Fruit fly (Drosophila melanogaster) whole organism, embryonic: ENCODE results near the gene CheB38b.

ENCODE experiments used
- Aef1 ChIP-seq: fragments of 200-800 bp; sonication (Bioruptor generic); IDR thresholded peaks from 3 replicates; pipeline ENCODE4 v1.3.6; 2022; ENCODE audit warnings: missing biosample characterization, missing genetic modification characterization
- Asciz ChIP-seq: fragments of 200-800 bp; sonication (Bioruptor generic); optimal IDR thresholded peaks from 2 replicates; lab custom pipeline; 2017; ENCODE audit warnings: missing biosample characterization, mild to moderate bottlenecking, missing genetic modification characterization, missing genetic modification reagents
- BEAF-32 ChIP-seq: fragments of 200-800 bp; sonication (Bioruptor generic); optimal IDR thresholded peaks from 3 replicates; lab custom pipeline; 2017; ENCODE audit warnings: missing biosample characterization, missing genetic modification characterization, mild to moderate bottlenecking, moderate library complexity, missing genetic modification reagents
- CG11247 ChIP-seq: fragments of 200-800 bp; sonication (Bioruptor generic); IDR thresholded peaks from 2 replicates; pipeline ENCODE4 v1.3.6; 2022; ENCODE audit warnings: missing biosample characterization, missing genetic modification characterization
- CG11695 ChIP-seq: fragments of 200-800 bp; sonication (Bioruptor generic); IDR thresholded peaks from 3 replicates; pipeline ENCODE4 v1.3.6; 2022; ENCODE audit warnings: missing biosample characterization, missing genetic modification characterization
- CG11723 ChIP-seq: fragments of 200-800 bp; sonication (Bioruptor generic); optimal IDR thresholded peaks from 2 replicates; lab custom pipeline; 2017; ENCODE audit warnings: missing biosample characterization, mild to moderate bottlenecking, missing genetic modification characterization
- CG12659 ChIP-seq: fragments of 200-800 bp; sonication (Bioruptor generic); optimal IDR thresholded peaks from 3 replicates; lab custom pipeline; 2017; ENCODE audit warnings: mild to moderate bottlenecking, missing biosample characterization, missing genetic modification reagents, missing genetic modification characterization
- CG13775 ChIP-seq: fragments of 200-800 bp; sonication (Bioruptor generic); optimal IDR thresholded peaks from 3 replicates; lab custom pipeline; 2017; ENCODE audit warnings: missing biosample characterization, mild to moderate bottlenecking, missing genetic modification characterization
- CG15514 ChIP-seq: fragments of 200-800 bp; sonication (Bioruptor generic); optimal IDR thresholded peaks from 3 replicates; lab custom pipeline; 2017; ENCODE audit warnings: missing biosample characterization, missing genetic modification characterization, mild to moderate bottlenecking, moderate library complexity, missing genetic modification reagents
- CG16779 ChIP-seq: fragments of 200-800 bp; sonication (Bioruptor generic); IDR thresholded peaks from 2 replicates; pipeline ENCODE4 v1.3.6; 2022; ENCODE audit warnings: missing biosample characterization, missing genetic modification characterization
- CG17328 ChIP-seq: fragments of 200-800 bp; sonication (Bioruptor generic); IDR thresholded peaks from 2 replicates; pipeline ENCODE4 v1.3.6; 2022; ENCODE audit warnings: missing biosample characterization, missing genetic modification characterization
- CG18476 ChIP-seq: fragments of 200-800 bp; sonication (Bioruptor generic); optimal IDR thresholded peaks from 2 replicates; lab custom pipeline; 2016; ENCODE audit warnings: missing biosample characterization, mild to moderate bottlenecking, missing genetic modification characterization
- CG2129 ChIP-seq: fragments of 200-800 bp; sonication (Bioruptor generic); IDR thresholded peaks from 2 replicates; pipeline ENCODE4 v1.3.6; 2022; ENCODE audit warnings: missing biosample characterization, missing genetic modification characterization; ENCODE audit not compliant: partially characterized antibody
- CG31224 ChIP-seq: fragments of 200-800 bp; sonication (Bioruptor generic); IDR thresholded peaks from 2 replicates; pipeline ENCODE4 v1.3.6; 2022; ENCODE audit warnings: missing biosample characterization, missing genetic modification characterization
- CG34422 ChIP-seq: fragments of 200-800 bp; sonication (Bioruptor generic); IDR thresholded peaks from 3 replicates; pipeline ENCODE4 v1.3.6; 2022; ENCODE audit warnings: missing biosample characterization, missing genetic modification characterization
- CG3838 ChIP-seq: fragments of 200-800 bp; sonication (Bioruptor generic); optimal IDR thresholded peaks from 3 replicates; lab custom pipeline; 2016; ENCODE audit warnings: missing biosample characterization, missing genetic modification characterization
- CG5953 ChIP-seq: fragments of 200-800 bp; sonication (Bioruptor generic); IDR thresholded peaks from 2 replicates; pipeline ENCODE4 v1.3.6; 2022; ENCODE audit warnings: missing biosample characterization, missing genetic modification characterization
- CG6654 ChIP-seq: fragments of 200-800 bp; sonication (Bioruptor generic); optimal IDR thresholded peaks from 2 replicates; lab custom pipeline; 2017; ENCODE audit warnings: missing biosample characterization, mild to moderate bottlenecking, missing genetic modification characterization
- CG6813 ChIP-seq: fragments of 200-800 bp; sonication (Bioruptor generic); optimal IDR thresholded peaks from 2 replicates; lab custom pipeline; 2017; ENCODE audit warnings: missing biosample characterization, missing genetic modification characterization, mild to moderate bottlenecking, moderate library complexity, missing genetic modification reagents
- CG7987 ChIP-seq: fragments of 200-800 bp; sonication (Bioruptor generic); optimal IDR thresholded peaks from 2 replicates; lab custom pipeline; 2018; ENCODE audit warnings: missing biosample characterization, mild to moderate bottlenecking, missing genetic modification characterization, moderate library complexity
- CG8478 ChIP-seq: fragments of >200 bp; optimal IDR thresholded peaks from 2 replicates; lab custom pipeline; 2018
- Dip3 ChIP-seq: fragments of 200-800 bp; sonication (Bioruptor generic); optimal IDR thresholded peaks from 3 replicates; lab custom pipeline; 2016; ENCODE audit warnings: missing biosample characterization, missing genetic modification characterization
- Dp ChIP-seq: fragments of 200-800 bp; sonication (Bioruptor generic); optimal IDR thresholded peaks from 2 replicates; lab custom pipeline; 2018; ENCODE audit warnings: missing biosample characterization, mild to moderate bottlenecking, missing genetic modification characterization, moderate library complexity
- Ets65A ChIP-seq: fragments of 200-800 bp; sonication (Bioruptor generic); peaks from one replicate; lab custom pipeline; 2016; ENCODE audit warnings: missing biosample characterization, missing genetic modification characterization
- Hr39 ChIP-seq: fragments of >200 bp; optimal IDR thresholded peaks from 2 replicates; lab custom pipeline; 2017
- Kr ChIP-seq: fragments of 200-800 bp; sonication (Bioruptor generic); optimal IDR thresholded peaks from 2 replicates; lab custom pipeline; 2017; ENCODE audit warnings: missing biosample characterization, mild to moderate bottlenecking, missing genetic modification characterization
- Neu2 ChIP-seq: fragments of 200-800 bp; sonication (Bioruptor generic); optimal IDR thresholded peaks from 3 replicates; lab custom pipeline; 2016; ENCODE audit warnings: missing biosample characterization, missing genetic modification characterization, borderline replicate concordance
- Side ChIP-seq: fragments of 200-800 bp; sonication (Bioruptor generic); optimal IDR thresholded peaks from 2 replicates; lab custom pipeline; 2016; ENCODE audit warnings: missing biosample characterization, missing genetic modification characterization
- Sox100B ChIP-seq: fragments of 200-800 bp; sonication (Bioruptor generic); optimal IDR thresholded peaks from 3 replicates; lab custom pipeline; 2018; ENCODE audit warnings: missing biosample characterization, mild to moderate bottlenecking, missing genetic modification characterization
- Sry-δ ChIP-seq: fragments of 200-800 bp; sonication (Bioruptor generic); optimal IDR thresholded peaks from 2 replicates; lab custom pipeline; 2016; ENCODE audit warnings: missing biosample characterization, missing genetic modification characterization
- Usf ChIP-seq: fragments of 200-800 bp; sonication (Bioruptor generic); optimal IDR thresholded peaks from 2 replicates; lab custom pipeline; 2017; ENCODE audit warnings: missing genotype, missing biosample characterization, missing genetic modification characterization
- Xrp1 ChIP-seq: fragments of 200-800 bp; sonication (Bioruptor generic); IDR thresholded peaks from 2 replicates; pipeline ENCODE4 v1.3.6; 2022; ENCODE audit warnings: missing biosample characterization, missing genetic modification characterization
- bab2 ChIP-seq: fragments of 200-800 bp; sonication (Bioruptor generic); optimal IDR thresholded peaks from 2 replicates; lab custom pipeline; 2016; ENCODE audit warnings: missing biosample characterization, missing genetic modification characterization
- btn ChIP-seq: fragments of 200-800 bp; sonication (Bioruptor generic); optimal IDR thresholded peaks from 2 replicates; lab custom pipeline; 2016; ENCODE audit warnings: missing biosample characterization, missing genetic modification characterization
- chinmo ChIP-seq: fragments of 200-800 bp; sonication (Bioruptor generic); IDR thresholded peaks from 4 replicates; pipeline ENCODE4 v1.3.6; 2022; ENCODE audit warnings: missing biosample characterization, missing genetic modification characterization; ENCODE audit not compliant: partially characterized antibody
- ci ChIP-seq: fragments of 200-800 bp; sonication (Bioruptor generic); IDR thresholded peaks from 3 replicates; pipeline ENCODE4 v1.3.6; 2022; ENCODE audit warnings: missing biosample characterization, missing genetic modification characterization
- crc ChIP-seq: fragments of 200-800 bp; sonication (Bioruptor generic); optimal IDR thresholded peaks from 2 replicates; lab custom pipeline; 2016; ENCODE audit warnings: missing biosample characterization, missing genetic modification characterization
- da ChIP-seq: fragments of 200-800 bp; sonication (Bioruptor generic); optimal IDR thresholded peaks from 2 replicates; lab custom pipeline; 2016; ENCODE audit warnings: missing biosample characterization, missing genetic modification characterization
- dmrt11E ChIP-seq: fragments of 200-800 bp; sonication (Bioruptor generic); optimal IDR thresholded peaks from 3 replicates; lab custom pipeline; 2018; ENCODE audit warnings: missing biosample characterization, mild to moderate bottlenecking, missing genetic modification characterization, moderate library complexity
- ftz-f1 ChIP-seq: fragments of 200-800 bp; sonication (Bioruptor generic); optimal IDR thresholded peaks from 2 replicates; lab custom pipeline; 2016; ENCODE audit warnings: missing biosample characterization, missing genetic modification characterization
- fu2 ChIP-seq: fragments of 200-800 bp; sonication (Bioruptor generic); optimal IDR thresholded peaks from 2 replicates; lab custom pipeline; 2016; ENCODE audit warnings: missing biosample characterization, missing genetic modification characterization
- gro ChIP-seq: fragments of 200-800 bp; sonication (Bioruptor generic); optimal IDR thresholded peaks from 2 replicates; lab custom pipeline; 2016; ENCODE audit warnings: missing biosample characterization, missing genetic modification characterization
- inv ChIP-seq: fragments of 200-800 bp; sonication (Bioruptor generic); IDR thresholded peaks from 2 replicates; pipeline ENCODE4 v1.3.6; 2022; ENCODE audit warnings: missing biosample characterization, missing genetic modification characterization; ENCODE audit not compliant: partially characterized antibody
- kah ChIP-seq: fragments of 200-800 bp; sonication (Bioruptor generic); optimal IDR thresholded peaks from 2 replicates; lab custom pipeline; 2018; ENCODE audit warnings: missing biosample characterization, mild to moderate bottlenecking, missing genetic modification characterization
- kay ChIP-seq: fragments of 200-800 bp; sonication (Bioruptor generic); optimal IDR thresholded peaks from 2 replicates; lab custom pipeline; 2016; ENCODE audit warnings: missing biosample characterization, missing genetic modification characterization
- nerfin-1 ChIP-seq: fragments of 200-800 bp; sonication (Bioruptor generic); optimal IDR thresholded peaks from 3 replicates; lab custom pipeline; 2019; ENCODE audit warnings: missing biosample characterization, mild to moderate bottlenecking, missing genetic modification characterization, moderate library complexity
- pnt ChIP-seq: fragments of 200-800 bp; sonication (Bioruptor generic); optimal IDR thresholded peaks from 3 replicates; lab custom pipeline; 2016; ENCODE audit warnings: missing biosample characterization, missing genetic modification characterization
- rib ChIP-seq: fragments of 200-800 bp; sonication (Bioruptor generic); IDR thresholded peaks from 2 replicates; pipeline ENCODE4 v1.3.6; 2022; ENCODE audit warnings: missing biosample characterization, missing genetic modification characterization
- tll ChIP-seq, 2 experiments: fragments of 200-800 bp in 1 of 2; fragments of >200 bp in 1 of 2; sonication (Bioruptor generic) in 1 of 2; optimal IDR thresholded peaks; 2 replicates each; lab custom pipeline; 2017 to 2019; ENCODE audit warnings: missing biosample characterization in 2 of 2, missing genetic modification characterization in 2 of 2, mild to moderate bottlenecking in 1 of 2, moderate library complexity in 1 of 2

The CheB38b gene

DNA sequence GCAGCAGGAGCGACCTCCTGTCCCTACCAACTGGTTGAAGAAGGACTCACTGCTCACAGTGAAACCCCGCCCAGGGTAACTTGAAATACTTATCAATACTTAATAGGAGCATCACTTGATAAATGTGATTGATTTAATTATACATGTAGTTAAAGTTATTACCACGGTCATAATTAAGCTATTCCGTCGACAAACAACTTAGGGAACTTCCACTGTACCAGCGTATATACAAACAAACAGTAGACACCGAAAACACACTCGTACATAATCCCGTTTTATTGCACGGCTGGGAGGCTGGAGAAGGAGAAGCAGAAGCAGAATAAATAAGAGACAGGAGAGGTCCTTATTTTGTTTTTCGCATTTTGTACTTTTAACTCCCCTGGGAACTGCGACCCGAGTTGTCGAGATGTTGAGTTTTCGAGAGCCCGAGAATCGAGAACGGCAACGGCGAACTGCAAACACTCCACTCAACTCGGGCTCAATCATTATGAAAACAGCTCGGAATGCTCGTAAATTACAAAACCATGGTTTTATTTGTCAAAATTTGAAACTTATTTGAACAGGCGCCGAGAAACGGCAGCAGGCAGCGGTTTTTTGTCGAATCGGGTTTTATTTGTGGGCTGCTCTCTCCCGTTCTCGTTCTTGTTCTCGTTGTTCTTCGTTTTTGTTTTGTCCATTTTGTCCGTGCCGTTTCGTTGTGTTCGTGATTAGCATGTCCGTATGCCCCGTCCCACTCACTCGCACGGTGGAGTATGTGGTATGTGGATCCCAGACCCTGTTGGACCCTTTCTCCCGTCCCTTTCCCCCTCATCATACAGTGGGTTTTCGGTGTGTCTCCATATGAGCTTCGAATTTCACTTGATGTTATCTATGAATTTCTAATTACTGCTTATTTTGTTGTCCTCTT is 16.8 kb downstream of the CheB38b start (continued):
- TF ChIP-seq Neu2 (GFP tag; lab: Kevin White, UChicago): peak; percentile 55
- no peak for TF ChIP-seq BEAF-32
- TF ChIP-seq CG11723 (GFP tag; lab: Kevin White, UChicago): no peak
- TF ChIP-seq CG15514: peak; percentile 77
- TF ChIP-seq inv (GFP tag; lab: Robert Waterston, UW): no peak
- TF ChIP-seq Asciz (GFP tag; lab: Kevin White, UChicago): peak; percentile 25
- peak; percentile 86 for TF ChIP-seq ci (GFP tag; lab: Robert Waterston, UW)
- no peak for TF ChIP-seq Dp (GFP tag; lab: Kevin White, UChicago)
- TF ChIP-seq kah (GFP tag; lab: Kevin White, UChicago): no peak
- peak; percentile 25 for TF ChIP-seq Usf (GFP tag; lab: Kevin White, UChicago)
- no peak for TF ChIP-seq Hr39 (lab: Kevin White, UChicago)
- TF ChIP-seq CG18476 (GFP tag; lab: Kevin White, UChicago): peak; percentile 53
- TF ChIP-seq kay (GFP tag; lab: Kevin White, UChicago): peak; percentile 38
- TF ChIP-seq Xrp1 (GFP tag; lab: Robert Waterston, UW): peak; percentile 82
- peak; percentile 67 for TF ChIP-seq CG13775 (GFP tag; lab: Kevin White, UChicago)
- peak; percentile 37 for TF ChIP-seq Sry-δ
- peak; percentile 49; the same call in 1 of the 2 replicates for TF ChIP-seq CG16779 (GFP tag; lab: Robert Waterston, UW)
- peak; percentile 68 for TF ChIP-seq dmrt11E
- TF ChIP-seq Side (GFP tag; lab: Kevin White, UChicago): peak; percentile 82
- peak; percentile 72 for TF ChIP-seq Aef1
- TF ChIP-seq CG34422 (GFP tag; lab: Robert Waterston, UW): peak; percentile 63; the same call in 2 of the 3 replicates
- peak; percentile 43 for TF ChIP-seq da
- TF ChIP-seq CG2129 (GFP tag; lab: Robert Waterston, UW): no peak
- TF ChIP-seq CG6654 (GFP tag; lab: Kevin White, UChicago): peak; percentile 14
- TF ChIP-seq Dip3 (GFP tag; lab: Kevin White, UChicago): peak; percentile 81
- TF ChIP-seq gro (GFP tag; lab: Kevin White, UChicago): peak; percentile 88
- TF ChIP-seq ftz-f1 (GFP tag; lab: Kevin White, UChicago): peak; percentile 42
- TF ChIP-seq fu2 (GFP tag; lab: Kevin White, UChicago): peak; percentile 73
- 0 out of 2 replicates have a peak, but pooled peaks have one; percentile 29 for TF ChIP-seq CG5953 (GFP tag; lab: Robert Waterston, UW)
- peak; percentile 55; the same call in 1 of the 2 replicates for TF ChIP-seq CG11247 (GFP tag; lab: Robert Waterston, UW)
- TF ChIP-seq CG11695: peak; percentile 71; the same call in 1 of the 3 replicates
- peak; percentile 53 for TF ChIP-seq CG7987 (GFP tag; lab: Kevin White, UChicago)
- TF ChIP-seq, all 482 proteins: peak for 368

DNA sequence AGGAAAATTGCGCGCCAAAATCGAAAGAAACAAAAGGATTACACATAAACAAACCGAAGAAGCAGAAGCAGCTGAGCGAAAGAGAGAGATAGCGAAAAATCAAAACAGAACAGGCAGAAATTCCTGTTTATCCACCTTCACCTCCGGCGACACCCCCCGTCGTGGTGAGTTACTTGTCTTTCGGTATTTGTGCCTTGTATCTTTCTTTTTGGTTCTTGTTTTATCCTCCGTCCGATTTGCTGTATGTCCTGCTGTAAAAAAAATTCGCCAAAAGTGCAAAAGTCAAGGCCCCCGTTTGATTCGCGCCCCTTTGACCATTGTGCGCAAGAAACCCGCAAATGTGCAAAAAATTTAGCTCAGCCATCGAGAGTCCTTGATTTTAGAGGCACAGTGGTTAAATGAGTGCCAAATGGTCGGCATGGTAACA is 18.7 kb downstream of the CheB38b start:
- peak; percentile 40 for TF ChIP-seq Kr (GFP tag; lab: Kevin White, UChicago)
- TF ChIP-seq pnt (GFP tag; lab: Kevin White, UChicago): no peak
- no peak for TF ChIP-seq CG6813 (GFP tag; lab: Kevin White, UChicago)
- TF ChIP-seq CG8478 (lab: Kevin White, UChicago): no peak
- peak; percentile 92 for TF ChIP-seq nerfin-1 (tag; lab: Kevin White, UChicago)
- TF ChIP-seq bab2 (GFP tag; lab: Kevin White, UChicago): no peak
- TF ChIP-seq CG12659: no peak
- no peak for TF ChIP-seq crc (GFP tag; lab: Kevin White, UChicago)
- TF ChIP-seq CG3838 (GFP tag; lab: Kevin White, UChicago): no peak
- 0 out of 2 replicates have a peak, but pooled peaks have one; percentile 11 for TF ChIP-seq rib (GFP tag; lab: Robert Waterston, UW)
- TF ChIP-seq tll (GFP tag; optimal IDR thresholded peaks at IDR 0.05; lab: Kevin White, UChicago): peak in 1 of 2 experiments; percentile 57
- no peak for TF ChIP-seq btn (GFP tag; lab: Kevin White, UChicago)
- no peak for TF ChIP-seq CG31224
- no peak for TF ChIP-seq Sox100B
- no peak for TF ChIP-seq Ets65A (GFP tag; lab: Kevin White, UChicago)
- no peak for TF ChIP-seq CG17328 (GFP tag; lab: Robert Waterston, UW)
- no peak for TF ChIP-seq chinmo (GFP tag; lab: Robert Waterston, UW)
